Worm (Caenorhabditis elegans) whole organism, early embryonic: ENCODE data around the gene K07G6.1.
"Not testable (repeated sequence)": the region's sequence is repeated elsewhere in the genome, so short reads cannot be mapped to it uniquely, and the experiment has no call there.

Experiments
- B0310.2 ChIP-seq: sonication (generic microtip); optimal IDR thresholded peaks from 2 replicates; lab custom pipeline; 2016; ENCODE audit warnings: mild to moderate bottlenecking, missing genetic modification characterization, missing compliant biosample characterization
- F13C5.2 ChIP-seq: sonication (generic microtip); optimal IDR thresholded peaks from 2 replicates; lab custom pipeline; 2017; ENCODE audit warnings: mild to moderate bottlenecking, missing genetic modification characterization, inconsistent platforms, missing compliant biosample characterization
- aly-1 ChIP-seq: sonication (generic microtip); optimal IDR thresholded peaks from 2 replicates; lab custom pipeline; 2016; ENCODE audit warnings: missing genetic modification characterization, missing compliant biosample characterization
- ama-1 ChIP-seq: fragments of 150-350 bp; optimal IDR thresholded peaks from 2 replicates; lab custom pipeline; 2014
- ceh-13 ChIP-seq: fragments of 200-800 bp; sonication (Bioruptor generic); optimal IDR thresholded peaks from 2 replicates; lab custom pipeline; 2018; ENCODE audit warnings: mild to moderate bottlenecking, missing genetic modification characterization, missing compliant biosample characterization
- ceh-36 ChIP-seq: sonication (generic microtip); optimal IDR thresholded peaks from 2 replicates; lab custom pipeline; 2016; ENCODE audit warnings: missing genetic modification characterization, inconsistent platforms, missing compliant biosample characterization
- ets-7 ChIP-seq: sonication (generic microtip); optimal IDR thresholded peaks from 2 replicates; lab custom pipeline; 2016; ENCODE audit warnings: missing genotype, missing genetic modification characterization, missing compliant biosample characterization
- flt-1 ChIP-seq: fragments of 200-800 bp; sonication (Bioruptor generic); IDR thresholded peaks from 2 replicates; pipeline ENCODE4 v1.3.6; 2022; ENCODE audit warnings: missing genetic modification characterization, missing compliant biosample characterization
- hmbx-1 ChIP-seq: sonication (generic microtip); optimal IDR thresholded peaks from 2 replicates; lab custom pipeline; 2016; ENCODE audit warnings: mild to moderate bottlenecking, missing genetic modification characterization, missing compliant biosample characterization
- hmg-4 ChIP-seq: fragments of 200-800 bp; sonication (Bioruptor generic); optimal IDR thresholded peaks from 2 replicates; lab custom pipeline; 2018; ENCODE audit warnings: mild to moderate bottlenecking, missing genetic modification characterization, missing compliant biosample characterization
- hnd-1 ChIP-seq: sonication (generic microtip); optimal IDR thresholded peaks from 2 replicates; lab custom pipeline; 2016; ENCODE audit warnings: missing genetic modification characterization, missing compliant biosample characterization
- pes-1 ChIP-seq: fragments of 200-800 bp; sonication (Bioruptor generic); IDR thresholded peaks from 2 replicates; pipeline ENCODE4 v1.3.6; 2022; ENCODE audit warnings: missing genetic modification reagents, missing genetic modification characterization, missing compliant biosample characterization
- scrt-1 ChIP-seq: fragments of 200-800 bp; sonication (Bioruptor generic); IDR thresholded peaks from 2 replicates; pipeline ENCODE4 v1.3.6; 2022; ENCODE audit warnings: missing genetic modification characterization, missing compliant biosample characterization
- sea-1 ChIP-seq: fragments of 200-800 bp; sonication (Bioruptor generic); conservative IDR thresholded peaks from 2 replicates; pipeline ENCODE4 v1.3.6; 2022; ENCODE audit warnings: missing genetic modification characterization, missing compliant biosample characterization
- tbx-11 ChIP-seq: fragments of 200-800 bp; sonication (Bioruptor generic); IDR thresholded peaks from 2 replicates; pipeline ENCODE4 v1.3.6; 2022; ENCODE audit warnings: missing genetic modification characterization, missing compliant biosample characterization
- tbx-37 ChIP-seq: fragments of 200-800 bp; sonication (Bioruptor generic); conservative IDR thresholded peaks from 2 replicates; pipeline ENCODE4 v1.3.6; 2022; ENCODE audit warnings: missing genetic modification reagents, missing genetic modification characterization, missing compliant biosample characterization
- tra-4 ChIP-seq: sonication (generic microtip); optimal IDR thresholded peaks from 2 replicates; lab custom pipeline; 2017; ENCODE audit warnings: missing genetic modification characterization, missing compliant biosample characterization

K07G6.1 gene

DNA sequence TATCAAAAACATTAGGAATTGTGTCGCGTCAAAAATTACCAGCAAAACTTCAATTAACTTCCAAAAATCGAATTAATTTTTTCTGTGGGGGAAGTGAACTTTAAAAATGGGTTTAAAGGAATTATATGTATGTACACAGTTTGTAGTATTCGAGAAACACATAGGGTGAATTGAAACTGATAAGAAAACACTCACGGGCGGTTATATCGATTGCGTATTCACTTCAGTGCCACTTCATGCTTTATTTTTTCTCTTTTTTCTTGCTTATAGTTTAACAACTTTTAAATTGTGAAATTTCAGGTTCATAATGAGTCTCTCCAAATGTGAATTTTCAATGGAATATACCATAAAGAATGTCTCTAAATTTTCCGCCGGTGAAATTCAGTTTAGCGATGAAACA, 30.0 kb downstream of the K07G6.1 start, which contains the start of gene math-26:
TSS of gene math-26 (plus strand) at position 301 of the 400 bp plus-strand sequence.
- TF ChIP-seq F13C5.2; ama-1; flt-1 (GFP tag; lab: Robert Waterston, UW): not testable (repeated sequence)

DNA sequence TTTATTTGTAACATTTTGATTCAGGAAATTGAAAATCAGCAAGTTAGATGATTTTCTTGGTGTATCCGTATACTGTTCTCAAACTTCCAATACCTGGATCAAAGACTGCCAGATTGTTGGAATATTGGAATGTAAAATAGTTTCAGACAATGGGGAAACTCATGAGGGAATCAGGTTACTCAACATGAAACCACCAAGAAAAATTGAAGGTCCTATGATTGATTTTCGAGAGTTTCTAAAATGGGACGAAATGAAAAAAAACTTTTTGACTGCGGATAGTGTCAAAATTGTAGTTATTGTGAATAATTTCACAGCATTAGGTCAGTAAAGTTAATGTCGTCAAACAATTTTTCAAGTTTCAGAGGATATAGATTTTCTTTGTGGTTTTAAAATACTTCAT, 30.4 kb downstream of the K07G6.1 start, which contains the start of gene math-3:
TSS of gene math-3 (plus strand) at position 301 of the 400 bp plus-strand sequence.
- TF ChIP-seq ceh-13 (GFP tag; lab: Kevin White, UChicago) (no peak), B0310.2 (tag; lab: Kevin White, UChicago) (no peak), tbx-37 (GFP tag; lab: Robert Waterston, UW) (no peak), hnd-1 (no peak), F13C5.2 (no peak), sea-1 (GFP tag; lab: Robert Waterston, UW) (no peak), ets-7 (tag; lab: Kevin White, UChicago) (no peak), pes-1 (GFP tag; lab: Robert Waterston, UW) (no peak), hmg-4 (GFP tag; lab: Kevin White, UChicago) (no peak), aly-1 (tag; lab: Kevin White, UChicago) (no peak)

DNA sequence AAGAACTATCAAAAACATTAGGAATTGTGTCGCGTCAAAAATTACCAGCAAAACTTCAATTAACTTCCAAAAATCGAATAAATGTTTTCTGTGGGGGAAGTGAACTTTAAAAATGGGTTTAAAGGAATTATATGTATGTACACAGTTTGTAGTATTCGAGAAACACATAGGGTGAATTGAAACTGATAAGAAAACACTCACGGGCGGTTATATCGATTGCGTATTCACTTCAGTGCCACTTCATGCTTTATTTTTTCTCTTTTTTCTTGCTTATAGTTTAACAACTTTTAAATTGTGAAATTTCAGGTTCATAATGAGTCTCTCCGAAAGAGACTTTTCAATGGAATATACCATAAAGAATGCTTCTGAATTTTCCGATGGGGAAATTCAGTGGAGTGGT, 33.9 kb downstream of the K07G6.1 start, which contains the start of gene F36H5.14:
TSS of gene F36H5.14 (plus strand) at position 301 of the 400 bp plus-strand sequence.
- TF ChIP-seq ceh-36; hmg-4 (GFP tag; lab: Kevin White, UChicago); flt-1 (GFP tag; lab: Robert Waterston, UW): not testable (repeated sequence)

DNA sequence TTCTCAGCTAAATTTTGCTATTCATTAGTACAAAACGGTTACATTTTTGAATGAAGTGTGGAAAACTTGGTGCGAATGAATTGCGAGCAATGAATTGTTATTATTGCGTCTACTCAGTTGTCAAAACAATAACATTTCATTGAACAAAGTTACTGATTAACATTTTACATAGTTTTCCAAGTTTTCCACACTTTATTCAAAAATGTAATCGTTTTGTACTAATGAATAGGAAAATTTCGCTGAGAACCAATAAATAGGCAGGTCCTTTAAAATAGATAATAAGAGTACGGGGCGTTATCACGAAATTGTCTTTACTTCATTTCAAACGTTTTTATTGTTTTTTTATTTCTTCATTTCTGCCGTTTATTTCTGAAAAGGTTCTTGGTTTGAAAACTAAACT, 41.1 kb downstream of the K07G6.1 start, which contains the start of gene math-4:
TSS of gene math-4 (minus strand) at position 101 of the 400 bp plus-strand sequence.
- TF ChIP-seq tra-4 (tag; lab: Kevin White, UChicago) (no peak), ceh-13 (GFP tag; lab: Kevin White, UChicago) (no peak), sea-1 (GFP tag; lab: Robert Waterston, UW) (no peak), hmbx-1 (tag; lab: Kevin White, UChicago) (no peak), ama-1 (no peak), aly-1 (tag; lab: Kevin White, UChicago) (no peak), B0310.2 (tag; lab: Kevin White, UChicago) (no peak), tbx-37 (GFP tag; lab: Robert Waterston, UW) (no peak), pes-1 (GFP tag; lab: Robert Waterston, UW) (no peak)

DNA sequence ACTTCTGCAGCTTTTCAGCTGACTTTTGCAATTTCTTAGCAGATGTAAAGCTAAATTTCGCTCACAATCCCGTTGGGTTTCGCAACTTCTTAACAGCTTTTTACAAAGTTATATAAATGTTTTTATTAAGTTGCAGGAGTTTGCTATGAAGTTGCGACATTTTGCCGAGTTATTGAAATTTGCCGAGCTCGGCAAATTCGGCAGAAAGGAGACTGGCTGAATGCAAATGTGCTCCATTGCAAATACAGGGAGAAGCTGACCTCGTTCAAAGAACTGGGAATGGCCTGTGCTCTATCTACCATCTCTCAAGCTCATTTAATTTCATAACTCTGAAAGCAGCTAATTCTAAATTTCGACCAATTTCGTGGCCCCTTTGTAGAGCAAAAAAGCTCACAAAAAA, 43.5 kb downstream of the K07G6.1 start, which contains the start of gene C08F1.11:
TSS of gene C08F1.11 (minus strand) at position 101 of the 400 bp plus-strand sequence.
- TF ChIP-seq hnd-1 (no peak), aly-1 (tag; lab: Kevin White, UChicago) (no peak), B0310.2 (tag; lab: Kevin White, UChicago) (no peak), tbx-11 (GFP tag; lab: Robert Waterston, UW) (no peak), ets-7 (tag; lab: Kevin White, UChicago) (no peak), hmg-4 (GFP tag; lab: Kevin White, UChicago) (no peak), F13C5.2 (no peak), flt-1 (GFP tag; lab: Robert Waterston, UW) (no peak), sea-1 (GFP tag; lab: Robert Waterston, UW) (no peak), hmbx-1 (tag; lab: Kevin White, UChicago) (no peak), ceh-36 (no peak), ceh-13 (GFP tag; lab: Kevin White, UChicago) (no peak), scrt-1 (GFP tag; lab: Robert Waterston, UW) (no peak), tra-4 (tag; lab: Kevin White, UChicago) (no peak), ama-1 (no peak), tbx-37 (GFP tag; lab: Robert Waterston, UW) (no peak), pes-1 (GFP tag; lab: Robert Waterston, UW) (no peak)

DNA sequence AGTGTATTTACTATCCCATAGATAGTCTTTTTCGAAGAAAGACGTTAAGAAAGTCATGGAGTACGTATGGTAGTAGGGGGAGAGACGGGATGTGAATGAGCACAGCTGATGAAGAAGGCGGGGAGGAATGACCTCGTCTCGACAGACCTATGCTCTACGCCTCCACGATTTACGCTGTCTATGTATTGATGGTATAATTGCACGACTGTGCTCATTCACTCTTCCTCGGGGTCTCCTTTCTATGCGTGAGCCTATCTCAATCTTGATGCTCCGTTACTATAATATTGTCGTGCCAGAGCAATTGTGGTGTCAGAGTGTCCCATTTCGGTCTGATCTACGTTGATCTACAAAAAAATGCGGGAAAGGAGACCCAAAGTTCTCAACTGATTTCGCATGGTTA, 44.9 kb downstream of the K07G6.1 start, which contains the start of gene C08F1.10:
TSS of gene C08F1.10 (minus strand) at position 101 of the 400 bp plus-strand sequence.
- TF ChIP-seq sea-1 (GFP tag; lab: Robert Waterston, UW) (no peak), aly-1 (tag; lab: Kevin White, UChicago) (no peak), pes-1 (GFP tag; lab: Robert Waterston, UW) (no peak), ceh-36 (no peak), tbx-11 (GFP tag; lab: Robert Waterston, UW) (no peak), scrt-1 (GFP tag; lab: Robert Waterston, UW) (no peak), flt-1 (GFP tag; lab: Robert Waterston, UW) (no peak), F13C5.2 (no peak), tra-4 (tag; lab: Kevin White, UChicago) (no peak), hmbx-1 (tag; lab: Kevin White, UChicago) (no peak), ceh-13 (GFP tag; lab: Kevin White, UChicago) (no peak), tbx-37 (GFP tag; lab: Robert Waterston, UW) (no peak), B0310.2 (tag; lab: Kevin White, UChicago) (no peak), hnd-1 (no peak), hmg-4 (GFP tag; lab: Kevin White, UChicago) (no peak), ets-7 (tag; lab: Kevin White, UChicago) (no peak), ama-1 (no peak)

DNA sequence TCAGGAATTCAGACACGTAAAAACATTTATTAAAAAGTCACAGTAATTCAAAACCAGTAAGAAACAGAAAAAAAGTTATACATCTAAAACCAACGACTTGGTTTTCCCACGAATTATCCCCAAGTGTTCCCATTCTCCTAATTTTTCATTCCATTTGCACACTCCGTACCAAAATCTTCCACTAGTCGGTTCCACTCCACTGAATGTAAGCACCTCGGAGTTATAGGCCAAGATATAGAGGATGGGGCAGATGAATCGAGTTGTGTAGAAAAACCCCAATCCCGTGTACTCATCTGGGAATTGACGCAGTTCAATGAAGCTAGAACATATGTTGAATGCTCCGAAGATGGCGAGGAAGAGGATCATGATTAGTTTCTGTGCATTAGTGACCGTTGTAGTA, 45.9 kb downstream of the K07G6.1 start:
- no peak for TF ChIP-seq F13C5.2
- TF ChIP-seq tra-4 (tag; lab: Kevin White, UChicago) = no peak

DNA sequence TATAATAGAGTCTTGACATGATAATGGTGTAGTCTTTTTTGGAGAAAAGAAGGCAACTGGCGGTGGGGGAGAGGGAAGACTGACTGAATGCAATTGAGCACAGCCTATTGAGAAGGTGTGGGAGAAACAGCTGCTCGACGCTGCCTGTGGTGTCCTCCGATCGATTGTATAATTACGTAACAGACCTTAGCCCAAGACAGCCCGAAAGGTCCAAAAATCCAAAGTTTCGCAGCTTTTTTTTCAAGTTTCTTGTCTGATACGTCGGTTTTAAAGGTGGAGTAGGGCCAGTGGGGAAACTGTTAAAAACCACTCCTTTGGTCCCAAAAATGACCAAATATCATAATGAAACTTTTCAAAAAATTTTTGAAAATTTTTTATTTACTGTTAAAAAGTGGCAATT, 46.7 kb downstream of the K07G6.1 start, which contains the start of the genes C08F1.6 and fbxb-13:
TSS of gene C08F1.6 (minus strand) at position 101 of the 400 bp plus-strand sequence.
TSS of gene fbxb-13 (plus strand) at position 191 of the 400 bp plus-strand sequence.
- TF ChIP-seq ama-1 = no peak
